Fruit fly (Drosophila melanogaster) S2 (cell line): Measurements from ENCODE around the gene Gr22e.

ENCODE experiments used
- CG8478 ChIP-seq: fragments of >200 bp; optimal IDR thresholded peaks from 2 replicates; lab custom pipeline; 2018
- CTCF ChIP-seq, 2 experiments: fragments of >200 bp; optimal IDR thresholded peaks; 2 replicates each; lab custom pipeline; 2018

- TF ChIP-seq CG8478 (lab: Kevin White, UChicago) = no peak
- no peak for TF ChIP-seq CTCF (optimal IDR thresholded peaks at IDR 0.05; lab: Kevin White, UChicago)
Measured at dm6 chr2L:1826400-1826799, 42.5 kb downstream of the Gr22e start, which contains the start of gene CG31664.
